Fruit fly (Drosophila melanogaster) whole organism, pupa: ENCODE results near the gene CG13699.

Experiments
- CG32121 ChIP-seq: fragments of 200-800 bp; sonication (Bioruptor generic); IDR thresholded peaks from 2 replicates; pipeline ENCODE4 v1.3.6; 2022; ENCODE audit warnings: missing biosample characterization, missing genetic modification characterization
- CG34367 ChIP-seq: fragments of 200-800 bp; sonication (Bioruptor generic); optimal IDR thresholded peaks from 2 replicates; lab custom pipeline; 2018; ENCODE audit warnings: missing biosample characterization, mild to moderate bottlenecking, missing genetic modification characterization

DNA sequence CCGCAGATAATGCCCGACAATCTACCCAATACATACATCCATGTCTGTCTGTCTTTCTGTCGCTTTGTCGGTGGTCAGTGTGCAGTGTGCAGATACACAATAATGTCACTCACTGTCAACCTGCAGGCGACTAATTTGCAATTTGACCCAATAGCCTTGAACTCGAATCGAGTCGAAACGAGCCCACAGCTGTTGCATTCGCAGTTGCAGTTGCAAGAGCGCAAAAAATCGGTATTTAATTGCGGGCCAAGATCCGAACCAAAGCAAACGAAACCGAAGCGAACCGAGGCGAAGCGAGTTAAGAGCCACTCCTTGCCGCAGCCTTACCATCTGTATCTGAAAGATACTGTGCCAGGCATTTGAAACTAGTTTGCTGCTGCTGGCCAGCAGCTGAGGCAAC lies 12.5 kb upstream of the CG13699 start:
- TF ChIP-seq CG34367 (tag; lab: Kevin White, UChicago) (no peak), CG32121 (no peak)
